Fruit fly (Drosophila melanogaster): ENCODE data around the gene CG3088.

The CG3088 gene

dm6 chr3L:9628376-9628775 lies 27.3 kb upstream of the CG3088 start, which contains the start of gene Cyp40:
Gene Cyp40 (plus strand): TSS chr3L:9628676.
- TF ChIP-seq Pif1A (GFP tag; optimal IDR thresholded peaks at IDR 0.05) (no peak), CG14655 (GFP tag; optimal IDR thresholded peaks at IDR 0.05) (no peak), CG8159 (tag; optimal IDR thresholded peaks at IDR 0.05) (no peak), Ets98B (GFP tag; IDR thresholded peaks at IDR 0.05) (no peak), CG9948 (tag; optimal IDR thresholded peaks at IDR 0.05) (no peak), CG4496 (GFP tag; IDR thresholded peaks at IDR 0.05) (no peak), rn (GFP tag; IDR thresholded peaks at IDR 0.05) (no peak), CG15710 (tag; optimal IDR thresholded peaks at IDR 0.05) (no peak), CG32121 (GFP tag; IDR thresholded peaks at IDR 0.05) (no peak), Pif1B (GFP tag; optimal IDR thresholded peaks at IDR 0.05) (no peak), Snoo (tag; optimal IDR thresholded peaks at IDR 0.05) (no peak), CG17806 (tag; optimal IDR thresholded peaks at IDR 0.05) (no peak)

dm6 chr3L:9624014-9624413 lies 22.9 kb upstream of the CG3088 start, which contains the start of gene CG3335:
Gene CG3335 (plus strand): TSS chr3L:9624237.
- TF ChIP-seq Snoo (tag; optimal IDR thresholded peaks at IDR 0.05) = no peak
- no peak for TF ChIP-seq CG32121 (GFP tag; IDR thresholded peaks at IDR 0.05)
- TF ChIP-seq CG14655 (GFP tag; optimal IDR thresholded peaks at IDR 0.05) = no peak
- no peak for TF ChIP-seq CG9948 (tag; optimal IDR thresholded peaks at IDR 0.05)
- no peak for TF ChIP-seq Pif1B (GFP tag; optimal IDR thresholded peaks at IDR 0.05)
- no peak for TF ChIP-seq CG17806 (tag; optimal IDR thresholded peaks at IDR 0.05)
- TF ChIP-seq EcR (GFP tag; optimal IDR thresholded peaks at IDR 0.05) = no peak
- TF ChIP-seq Pif1A (GFP tag; optimal IDR thresholded peaks at IDR 0.05) = no peak
- TF ChIP-seq CG34367 (tag; optimal IDR thresholded peaks at IDR 0.05) = no peak
- TF ChIP-seq fd96Ca (GFP tag; IDR thresholded peaks at IDR 0.05) = no peak
- no peak for TF ChIP-seq rn (GFP tag; IDR thresholded peaks at IDR 0.05)
- no peak for TF ChIP-seq CG8301 (tag; optimal IDR thresholded peaks at IDR 0.05)
- TF ChIP-seq Ets98B (GFP tag; IDR thresholded peaks at IDR 0.05) = no peak
- TF ChIP-seq CG15710 (tag; optimal IDR thresholded peaks at IDR 0.05) = no peak
- no peak for TF ChIP-seq CG10348 (GFP tag; IDR thresholded peaks at IDR 0.05)
- no peak for TF ChIP-seq CG4496 (GFP tag; IDR thresholded peaks at IDR 0.05)
- TF ChIP-seq CG8159 (tag; optimal IDR thresholded peaks at IDR 0.05) = no peak
- no peak for TF ChIP-seq CG12605 (GFP tag; IDR thresholded peaks at IDR 0.05)
- TF ChIP-seq gl (tag; optimal IDR thresholded peaks at IDR 0.05) = no peak

DNA sequence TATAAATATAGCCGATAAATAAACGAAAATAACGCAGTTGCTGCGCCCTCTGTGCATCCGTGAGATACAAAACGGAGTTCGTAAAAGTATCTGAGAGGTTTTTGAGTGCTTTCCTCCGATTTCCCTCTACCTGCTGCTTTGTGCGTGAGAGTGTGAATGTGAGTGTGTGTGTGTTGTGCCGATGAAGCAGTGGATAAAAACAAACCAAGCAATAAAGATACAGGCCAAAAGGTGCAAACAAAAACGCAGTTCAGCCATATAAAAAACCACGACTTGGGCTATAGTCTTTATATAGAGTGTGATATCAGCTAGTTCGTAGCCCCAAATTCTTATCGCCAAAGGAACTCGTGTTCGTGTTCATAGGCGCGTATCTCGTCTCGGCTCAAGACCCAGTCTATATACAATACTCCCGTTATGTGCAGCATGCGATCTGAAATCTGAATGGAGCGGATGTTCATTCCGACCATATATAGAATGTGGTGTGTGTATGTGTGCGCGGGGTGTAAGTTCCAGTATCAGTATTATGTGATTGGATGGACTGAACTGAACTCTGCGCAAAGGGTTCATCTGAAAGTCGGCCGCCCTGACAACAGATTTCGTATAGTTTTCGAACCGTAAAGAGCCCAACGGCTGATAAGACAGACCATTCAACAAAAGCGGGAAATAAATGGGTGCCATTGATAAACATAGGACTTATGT lies 14.5 kb upstream of the CG3088 start:
- TF ChIP-seq CG17806 (tag; optimal IDR thresholded peaks at IDR 0.05) = no peak
- TF ChIP-seq CG15710 (tag; optimal IDR thresholded peaks at IDR 0.05) = no peak
- peak; percentile 67 for TF ChIP-seq EcR (GFP tag; optimal IDR thresholded peaks at IDR 0.05)

- TF ChIP-seq Pif1B (GFP tag; optimal IDR thresholded peaks at IDR 0.05) (no peak), CG15710 (tag; optimal IDR thresholded peaks at IDR 0.05) (peak; percentile 1), CG4496 (GFP tag; IDR thresholded peaks at IDR 0.05) (no peak; the same call in 2 of the 3 replicates), CG13204 (GFP tag; optimal IDR thresholded peaks at IDR 0.05) (no peak), CG34367 (tag; optimal IDR thresholded peaks at IDR 0.05) (no peak), CG12605 (GFP tag; IDR thresholded peaks at IDR 0.05) (0 out of 2 replicates have a peak, but pooled peaks have one; percentile 13), EcR (GFP tag; optimal IDR thresholded peaks at IDR 0.05) (peak; percentile 81), CG9948 (tag; optimal IDR thresholded peaks at IDR 0.05) (no peak), Ets98B (GFP tag; IDR thresholded peaks at IDR 0.05) (peak; percentile 66; the same call in 1 of the 2 replicates), CG8159 (tag; optimal IDR thresholded peaks at IDR 0.05) (peak; percentile 37), CG32121 (GFP tag; IDR thresholded peaks at IDR 0.05) (no peak; the same call in 1 of the 2 replicates), D1 (tag; optimal IDR thresholded peaks at IDR 0.05) (no peak), CG10348 (GFP tag; IDR thresholded peaks at IDR 0.05) (no peak), Snoo (tag; optimal IDR thresholded peaks at IDR 0.05) (no peak), Pif1A (GFP tag; optimal IDR thresholded peaks at IDR 0.05) (peak; percentile 15), fd96Ca (GFP tag; IDR thresholded peaks at IDR 0.05) (peak; percentile 59; the same call in 1 of the 3 replicates), CG14655 (GFP tag; optimal IDR thresholded peaks at IDR 0.05) (no peak), gl (tag; optimal IDR thresholded peaks at IDR 0.05) (peak; percentile 23)
These were observed 13.7 kb upstream of the CG3088 start, which contains the start of gene LanB2 for dm6 chr3L:9614589-9615442. Gene LanB2 (plus strand): TSS chr3L:9614914.

DNA sequence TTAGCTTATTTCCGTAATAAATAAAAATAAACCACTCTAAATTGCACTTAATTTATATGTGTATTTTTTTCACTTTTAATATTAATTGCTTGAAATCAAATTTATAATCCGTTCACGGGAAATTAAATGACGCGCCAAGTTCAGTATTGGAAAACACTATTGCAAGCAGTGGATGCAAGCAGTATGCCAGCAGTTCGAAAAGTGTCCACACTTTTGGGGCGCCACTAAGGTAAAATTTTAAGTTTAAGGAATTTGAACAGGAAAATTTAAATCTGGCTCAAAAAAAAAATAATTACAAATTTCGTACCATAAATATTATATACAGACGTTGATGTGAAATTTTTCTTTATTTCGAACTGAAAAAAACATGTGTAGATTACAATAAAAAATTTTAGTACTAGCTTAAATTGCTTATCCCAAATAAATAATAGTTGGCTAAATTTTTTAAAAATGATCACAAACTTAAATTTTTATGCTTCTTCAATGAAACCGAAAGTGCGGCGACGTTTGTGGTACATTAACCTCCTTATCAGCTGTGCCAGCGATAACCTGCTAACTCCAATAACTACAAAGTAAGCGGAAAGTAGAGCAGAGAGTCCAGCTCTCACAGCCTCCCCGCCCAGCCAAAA lies 12.9 kb upstream of the CG3088 start:
- no peak for TF ChIP-seq fd96Ca (GFP tag; IDR thresholded peaks at IDR 0.05)
- TF ChIP-seq D1 (tag; optimal IDR thresholded peaks at IDR 0.05) = peak; percentile 86

DNA sequence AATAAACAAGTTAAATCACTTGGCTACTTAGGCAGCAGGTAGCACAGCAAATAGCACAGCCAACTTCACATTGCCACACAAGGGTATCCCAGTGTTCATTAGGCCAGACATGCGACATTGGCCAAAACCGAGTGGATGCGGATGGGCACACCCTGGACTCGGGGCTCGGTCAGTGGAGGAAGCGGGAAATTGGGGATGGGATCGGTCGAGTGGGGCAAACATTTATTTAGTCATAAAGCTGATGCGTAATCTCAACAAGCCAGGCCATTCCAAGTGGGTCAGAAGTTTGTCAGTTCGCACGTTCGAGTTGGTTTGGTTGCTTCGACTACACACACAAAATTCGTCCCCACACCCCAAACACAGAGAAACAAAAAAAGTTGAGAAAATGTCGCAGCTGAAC lies 2.4 kb downstream of the CG3088 start, which contains the start of gene CG3222:
Gene CG3222, plus strand, starts transcription at position 301 of the 400 bp plus-strand sequence.
- TF ChIP-seq CG9948 (tag; optimal IDR thresholded peaks at IDR 0.05) = no peak
- no peak for TF ChIP-seq CG14655 (GFP tag; optimal IDR thresholded peaks at IDR 0.05)
- TF ChIP-seq EcR (GFP tag; optimal IDR thresholded peaks at IDR 0.05) = no peak
- no peak for TF ChIP-seq Pif1A (GFP tag; optimal IDR thresholded peaks at IDR 0.05)
- no peak for TF ChIP-seq rn (GFP tag; IDR thresholded peaks at IDR 0.05)

Measured in whole organism, pupa.